Fruit fly (Drosophila melanogaster): Measurements from ENCODE around the gene mRpS18B.

- TF ChIP-seq psq (GFP tag; optimal IDR thresholded peaks at IDR 0.05): no peak
- TF ChIP-seq pan (optimal IDR thresholded peaks at IDR 0.05): no peak
- no peak for TF ChIP-seq h (GFP tag; optimal IDR thresholded peaks at IDR 0.05)
- no peak for TF ChIP-seq br (GFP tag; optimal IDR thresholded peaks at IDR 0.05)
Observed at dm6 chr2L:20065516-20065915, 31.5 kb downstream of the mRpS18B start, which contains the start of gene vls.

All from whole organism, wandering third instar larva.